Worm (Caenorhabditis elegans) whole organism, L4/young adult: ENCODE data around the gene fbxl-3.

Experiments used
- W03F9.2 ChIP-seq: fragments of 150-350 bp; optimal IDR thresholded peaks from 2 replicates; lab custom pipeline; 2014; ENCODE audit warnings: missing biosample characterization, missing genetic modification characterization
- dao-5 ChIP-seq: sonication (generic microtip); optimal IDR thresholded peaks from 2 replicates; lab custom pipeline; 2016; ENCODE audit warnings: missing genotype, missing genetic modification characterization, moderate library complexity, missing compliant biosample characterization
- him-1 ChIP-seq: sonication (generic microtip); optimal IDR thresholded peaks from 2 replicates; lab custom pipeline; 2016; ENCODE audit warnings: missing genotype, missing genetic modification reagents, missing genetic modification characterization, missing compliant biosample characterization

- TF ChIP-seq dao-5 (tag; lab: Kevin White, UChicago) (no peak), him-1 (tag; lab: Kevin White, UChicago) (no peak), W03F9.2 (tag; lab: Kevin White, UChicago) (no peak)
Observed at ce11 chrII:5426054-5426453, 27.4 kb upstream of the fbxl-3 start.
